Worm (Caenorhabditis elegans): ENCODE measurements around the gene srab-14.

Gene srab-14

DNA sequence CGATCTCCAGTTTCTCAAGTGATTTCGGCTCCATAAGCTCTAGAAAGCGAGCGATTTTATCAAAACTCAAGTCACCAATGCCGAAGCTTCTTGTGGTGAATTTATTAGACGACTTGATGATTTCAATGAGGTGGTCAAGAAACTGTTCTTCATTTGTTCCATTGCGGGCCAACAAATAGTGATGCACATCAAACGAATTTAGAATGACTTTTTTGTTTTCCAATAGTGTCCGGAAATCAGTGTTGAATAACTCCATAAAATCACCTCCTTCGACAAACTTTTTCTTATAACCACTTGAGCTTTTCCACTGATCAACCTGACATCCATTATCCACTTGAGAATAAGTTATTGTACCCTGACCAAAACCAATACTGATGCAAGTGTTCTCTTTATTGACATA, 48.0 kb upstream of the srab-14 start:
- no peak for TF ChIP-seq ceh-44 (GFP tag; IDR thresholded peaks at IDR 0.05)
- no peak for TF ChIP-seq daf-8 (GFP tag; IDR thresholded peaks at IDR 0.05)
- no peak for TF ChIP-seq mxl-2 (GFP tag; conservative IDR thresholded peaks at IDR 0.05)
- no peak for TF ChIP-seq pha-4 (GFP tag; IDR thresholded peaks at IDR 0.05)
- no peak for TF ChIP-seq pha-4 (tag; optimal IDR thresholded peaks at IDR 0.05)
- peak in 1 of 2 experiments; percentile 96 for TF ChIP-seq unc-62 (GFP tag; optimal IDR thresholded peaks at IDR 0.05 in 1 of 2)
- TF ChIP-seq unc-62 (tag; optimal IDR thresholded peaks at IDR 0.05): no peak
- no peak for TF ChIP-seq ztf-11 (tag; optimal IDR thresholded peaks at IDR 0.05)
- TF ChIP-seq vab-7 (GFP tag; IDR thresholded peaks at IDR 0.05): no peak
- TF ChIP-seq nhr-77 (tag; optimal IDR thresholded peaks at IDR 0.05): no peak

DNA sequence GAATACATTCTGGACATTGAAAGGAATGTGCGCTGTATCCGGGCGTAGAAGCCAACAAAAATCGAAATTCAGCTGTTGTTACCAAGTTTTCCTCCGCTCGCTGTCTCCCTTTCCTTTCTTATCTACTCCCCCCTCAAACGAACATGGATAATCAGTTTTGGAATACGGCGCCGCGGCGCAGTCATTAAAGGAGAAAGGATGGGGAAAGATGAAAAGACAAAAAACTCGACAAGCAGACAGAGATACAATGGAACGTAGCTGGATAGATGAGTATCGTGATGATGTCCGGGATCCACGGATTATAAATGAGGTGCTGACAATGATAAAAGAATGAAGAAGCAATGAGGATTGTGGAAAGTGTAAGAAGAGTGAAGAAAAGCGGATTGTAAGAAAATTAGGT, 46.1 kb upstream of the srab-14 start:
- no peak for TF ChIP-seq F49E8.2 (tag; optimal IDR thresholded peaks at IDR 0.05; ENCODE audit: borderline replicate concordance)
- no peak for TF ChIP-seq duxl-1 (tag; optimal IDR thresholded peaks at IDR 0.05; ENCODE audit: poor library complexity)
- no peak for TF ChIP-seq zfp-2 (tag; optimal IDR thresholded peaks at IDR 0.05)
- TF ChIP-seq egl-43 (GFP tag; IDR thresholded peaks at IDR 0.05): no peak
- TF ChIP-seq mdl-1 (tag; optimal IDR thresholded peaks at IDR 0.05): peak in 1 of 2 experiments; percentile 29
- TF ChIP-seq unc-62 (GFP tag; optimal IDR thresholded peaks at IDR 0.05 in 1 of 2): no peak
- TF ChIP-seq unc-62 (tag; optimal IDR thresholded peaks at IDR 0.05): no peak
- peak; percentile 69 for TF ChIP-seq ama-1 (optimal IDR thresholded peaks at IDR 0.05)
- TF ChIP-seq ces-1 (GFP tag; optimal IDR thresholded peaks at IDR 0.05): no peak
- TF ChIP-seq T26A8.4 (GFP tag; IDR thresholded peaks at IDR 0.05): peak; percentile 53; the same call in 1 of the 2 replicates
- TF ChIP-seq mes-2 (tag; optimal IDR thresholded peaks at IDR 0.05; ENCODE audit: poor library complexity, severe bottlenecking): no peak
- TF ChIP-seq zag-1 (tag; optimal IDR thresholded peaks at IDR 0.05): no peak
- TF ChIP-seq ceh-62 (tag; optimal IDR thresholded peaks at IDR 0.05): no peak
- no peak for TF ChIP-seq lin-29 (GFP tag; IDR thresholded peaks at IDR 0.05)
- TF ChIP-seq tag-97 (GFP tag; IDR thresholded peaks at IDR 0.05): no peak
- TF ChIP-seq nhr-28 (tag; optimal IDR thresholded peaks at IDR 0.05): peak; percentile 42
- peak; percentile 94 for TF ChIP-seq aha-1 (tag)
- TF ChIP-seq nhr-237 (tag; optimal IDR thresholded peaks at IDR 0.05): no peak
- no peak for TF ChIP-seq lir-3 (tag; optimal IDR thresholded peaks at IDR 0.05)
- no peak for TF ChIP-seq F26F4.8 (GFP tag; conservative IDR thresholded peaks at IDR 0.05)
- no peak for TF ChIP-seq Y48G9A.11 (GFP tag; IDR thresholded peaks at IDR 0.05)
- TF ChIP-seq nhr-111 (GFP tag; optimal IDR thresholded peaks at IDR 0.05): no peak
- no peak for TF ChIP-seq snpc-4 (tag; optimal IDR thresholded peaks at IDR 0.05)
- peak; percentile 38 for TF ChIP-seq mxl-3 (GFP tag; optimal IDR thresholded peaks at IDR 0.05)
- TF ChIP-seq hlh-11 (tag; optimal IDR thresholded peaks at IDR 0.05): peak; percentile 58

DNA sequence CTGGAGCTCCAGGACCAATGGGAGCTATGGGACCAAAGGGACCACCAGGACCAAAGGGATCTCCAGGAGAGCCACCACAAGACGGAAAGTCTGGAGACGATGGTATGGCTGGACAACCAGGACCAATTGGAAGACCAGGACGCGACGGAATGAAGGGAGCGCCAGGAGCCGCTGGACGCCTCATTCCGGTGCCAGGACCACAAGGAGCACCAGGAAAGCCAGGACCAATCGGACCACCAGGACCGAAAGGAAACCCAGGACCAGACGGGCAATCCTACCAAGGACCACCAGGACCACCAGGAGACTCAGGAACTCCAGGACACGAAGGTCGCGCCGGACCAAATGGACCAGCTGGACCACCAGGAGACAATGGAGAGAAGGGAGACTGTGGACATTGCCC, 45.5 kb upstream of the srab-14 start:
- TF ChIP-seq ceh-62 (tag; optimal IDR thresholded peaks at IDR 0.05) (no peak), set-16 (GFP tag; IDR thresholded peaks at IDR 0.05) (peak; percentile 88)

DNA sequence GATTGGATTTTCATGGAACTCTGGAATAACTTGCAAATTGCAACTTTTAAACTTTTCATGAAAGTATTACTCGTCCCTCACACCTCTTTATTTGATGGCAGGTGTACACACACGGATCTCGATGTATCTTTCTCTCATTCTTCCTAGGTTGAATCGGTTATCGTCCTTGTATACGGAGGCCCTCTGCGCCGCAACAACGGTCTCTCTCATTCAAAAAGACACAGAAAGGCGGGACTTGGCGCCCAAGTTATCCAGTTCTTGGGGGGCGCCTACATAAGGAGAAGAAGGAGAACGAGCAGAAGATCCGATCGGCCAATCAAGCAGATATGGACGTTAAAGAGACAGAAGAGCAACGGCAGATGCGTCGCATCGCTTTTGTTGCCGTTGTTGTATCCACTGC, 44.5 kb upstream of the srab-14 start, which contains the start of gene rol-8:
TSS of gene rol-8 (plus strand) at position 301 of the 400 bp plus-strand sequence.
- TF ChIP-seq unc-39 (tag; optimal IDR thresholded peaks at IDR 0.05) (no peak), unc-62 (GFP tag; optimal IDR thresholded peaks at IDR 0.05 in 1 of 2) (peak in 1 of 2 experiments; percentile 60), unc-62 (tag; optimal IDR thresholded peaks at IDR 0.05) (no peak)

DNA sequence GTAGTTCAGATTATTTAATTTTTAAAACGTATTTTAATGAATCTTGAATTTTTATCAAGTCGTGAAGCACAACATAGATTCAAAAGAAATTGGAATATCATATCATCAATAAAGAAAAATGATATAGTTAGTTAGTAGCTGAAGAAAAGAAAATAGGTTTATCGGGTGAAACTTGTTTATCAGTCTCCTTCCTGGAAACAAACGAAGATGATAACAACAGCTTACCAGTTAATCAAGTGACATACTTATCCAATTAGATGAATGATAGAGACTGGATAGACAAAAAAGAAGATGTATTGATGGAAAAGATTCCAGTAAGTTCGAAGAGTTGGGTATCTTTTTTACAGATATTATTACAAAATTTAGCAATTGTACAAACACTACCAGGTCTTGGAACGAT, 43.7 kb upstream of the srab-14 start:
- TF ChIP-seq lin-15B (tag; optimal IDR thresholded peaks at IDR 0.05) (no peak), arid-1 (GFP tag; conservative IDR thresholded peaks at IDR 0.05) (no peak), nhr-11 (tag; optimal IDR thresholded peaks at IDR 0.05) (no peak), R02D3.7 (tag; optimal IDR thresholded peaks at IDR 0.05) (no peak), T26A8.4 (GFP tag; IDR thresholded peaks at IDR 0.05) (no peak), nhr-102 (tag; optimal IDR thresholded peaks at IDR 0.05) (no peak), zfp-3 (GFP tag; conservative IDR thresholded peaks at IDR 0.05) (no peak)
